Fruit fly (Drosophila melanogaster): ENCODE data around the gene Nnf1b.

Nnf1b gene

dm6 chr2L:810277-810676 is at the start of gene Nnf1b:
Gene Nnf1b, plus strand, starts transcription at chr2L:810577.
- TF ChIP-seq CG8478 (optimal IDR thresholded peaks at IDR 0.05) = no peak
- no peak for TF ChIP-seq usp (GFP tag; optimal IDR thresholded peaks at IDR 0.05)
- no peak for TF ChIP-seq Dll (optimal IDR thresholded peaks at IDR 0.05)
- no peak for TF ChIP-seq psq (optimal IDR thresholded peaks at IDR 0.05)
- TF ChIP-seq pan (optimal IDR thresholded peaks at IDR 0.05) = no peak
- no peak for TF ChIP-seq EcR (GFP tag; optimal IDR thresholded peaks at IDR 0.05)

- TF ChIP-seq usp (GFP tag; optimal IDR thresholded peaks at IDR 0.05) (no peak), psq (optimal IDR thresholded peaks at IDR 0.05) (no peak), Dll (optimal IDR thresholded peaks at IDR 0.05) (no peak), CG8478 (optimal IDR thresholded peaks at IDR 0.05) (no peak), EcR (GFP tag; optimal IDR thresholded peaks at IDR 0.05) (no peak), pan (optimal IDR thresholded peaks at IDR 0.05) (no peak)
Observed at dm6 chr2L:773247-773646, 37.1 kb upstream of the Nnf1b start, which contains the start of gene CG12506. Gene CG12506, plus strand, starts transcription at chr2L:773547.

- TF ChIP-seq EcR (GFP tag; optimal IDR thresholded peaks at IDR 0.05) = no peak
- no peak for TF ChIP-seq usp (GFP tag; optimal IDR thresholded peaks at IDR 0.05)
- no peak for TF ChIP-seq Dll (optimal IDR thresholded peaks at IDR 0.05)
- no peak for TF ChIP-seq pan (optimal IDR thresholded peaks at IDR 0.05)
- TF ChIP-seq psq (optimal IDR thresholded peaks at IDR 0.05) = no peak
- TF ChIP-seq CG8478 (optimal IDR thresholded peaks at IDR 0.05) = no peak
Observed at dm6 chr2L:776236-776635, 34.1 kb upstream of the Nnf1b start, which contains the start of gene CG13946. Gene CG13946, plus strand, starts transcription at chr2L:776536.

dm6 chr2L:779123-779584 is 31.2 kb upstream of the Nnf1b start, which contains the start of gene CG13947:
Gene CG13947, plus strand, starts transcription at chr2L:779173.
- TF ChIP-seq EcR (GFP tag; optimal IDR thresholded peaks at IDR 0.05) = no peak
- TF ChIP-seq psq (optimal IDR thresholded peaks at IDR 0.05) = no peak

dm6 chr2L:780182-780581 is 30.2 kb upstream of the Nnf1b start, which contains the start of gene Gr21a:
Gene Gr21a, plus strand, starts transcription at chr2L:780482.
- TF ChIP-seq CG8478 (optimal IDR thresholded peaks at IDR 0.05) (no peak), EcR (GFP tag; optimal IDR thresholded peaks at IDR 0.05) (no peak), pan (optimal IDR thresholded peaks at IDR 0.05) (no peak)

dm6 chr2L:780851-781250 is 29.5 kb upstream of the Nnf1b start:
- no peak for TF ChIP-seq pan (optimal IDR thresholded peaks at IDR 0.05)
- TF ChIP-seq Dll (optimal IDR thresholded peaks at IDR 0.05) = no peak
- TF ChIP-seq EcR (GFP tag; optimal IDR thresholded peaks at IDR 0.05) = no peak
- no peak for TF ChIP-seq psq (optimal IDR thresholded peaks at IDR 0.05)
- no peak for TF ChIP-seq CG8478 (optimal IDR thresholded peaks at IDR 0.05)
- TF ChIP-seq usp (GFP tag; optimal IDR thresholded peaks at IDR 0.05) = no peak

- TF ChIP-seq pan (optimal IDR thresholded peaks at IDR 0.05) (no peak), CG8478 (optimal IDR thresholded peaks at IDR 0.05) (no peak), usp (GFP tag; optimal IDR thresholded peaks at IDR 0.05) (no peak), psq (optimal IDR thresholded peaks at IDR 0.05) (no peak), EcR (GFP tag; optimal IDR thresholded peaks at IDR 0.05) (no peak), Dll (optimal IDR thresholded peaks at IDR 0.05) (no peak)
Observed at dm6 chr2L:784036-784435, 26.3 kb upstream of the Nnf1b start, which contains the start of gene CG3544. Gene CG3544, plus strand, starts transcription at chr2L:784336.

- no peak for TF ChIP-seq usp (GFP tag; optimal IDR thresholded peaks at IDR 0.05)
- TF ChIP-seq pan (optimal IDR thresholded peaks at IDR 0.05) = no peak
- no peak for TF ChIP-seq Dll (optimal IDR thresholded peaks at IDR 0.05)
- no peak for TF ChIP-seq EcR (GFP tag; optimal IDR thresholded peaks at IDR 0.05)
- TF ChIP-seq CG8478 (optimal IDR thresholded peaks at IDR 0.05) = no peak
- TF ChIP-seq psq (optimal IDR thresholded peaks at IDR 0.05) = no peak
Observed at dm6 chr2L:789966-790365, 20.4 kb upstream of the Nnf1b start.

dm6 chr2L:790698-791097 is 19.7 kb upstream of the Nnf1b start, which contains the start of gene Pkg21D:
Gene Pkg21D, minus strand, starts transcription at chr2L:790798.
- TF ChIP-seq EcR (GFP tag; optimal IDR thresholded peaks at IDR 0.05) = no peak
- TF ChIP-seq psq (optimal IDR thresholded peaks at IDR 0.05) = no peak
- TF ChIP-seq CG8478 (optimal IDR thresholded peaks at IDR 0.05) = no peak
- no peak for TF ChIP-seq usp (GFP tag; optimal IDR thresholded peaks at IDR 0.05)
- TF ChIP-seq pan (optimal IDR thresholded peaks at IDR 0.05) = no peak
- TF ChIP-seq Dll (optimal IDR thresholded peaks at IDR 0.05) = no peak

- no peak for TF ChIP-seq pan (optimal IDR thresholded peaks at IDR 0.05)
- no peak for TF ChIP-seq CG8478 (optimal IDR thresholded peaks at IDR 0.05)
- TF ChIP-seq psq (optimal IDR thresholded peaks at IDR 0.05) = no peak
- TF ChIP-seq Dll (optimal IDR thresholded peaks at IDR 0.05) = no peak
- no peak for TF ChIP-seq usp (GFP tag; optimal IDR thresholded peaks at IDR 0.05)
- TF ChIP-seq EcR (GFP tag; optimal IDR thresholded peaks at IDR 0.05) = no peak
Observed at dm6 chr2L:811405-811804, 1.0 kb downstream of the Nnf1b start, which contains the start of gene Dbp21E2. Gene Dbp21E2, plus strand, starts transcription at chr2L:811584.

dm6 chr2L:815785-816389 is 5.5 kb downstream of the Nnf1b start, which contains the start of the genes Saf6 and Pex12:
Gene Saf6, minus strand, starts transcription at chr2L:815950.
Gene Pex12, plus strand, starts transcription at chr2L:815993.
- TF ChIP-seq pan (optimal IDR thresholded peaks at IDR 0.05) (no peak), Dll (optimal IDR thresholded peaks at IDR 0.05) (no peak), psq (optimal IDR thresholded peaks at IDR 0.05) (no peak), CG8478 (optimal IDR thresholded peaks at IDR 0.05) (no peak)

dm6 chr2L:817850-818249 is 7.5 kb downstream of the Nnf1b start, which contains the start of gene CG15880:
Gene CG15880, minus strand, starts transcription at chr2L:817950.
- no peak for TF ChIP-seq usp (GFP tag; optimal IDR thresholded peaks at IDR 0.05)
- no peak for TF ChIP-seq EcR (GFP tag; optimal IDR thresholded peaks at IDR 0.05)
- TF ChIP-seq CG8478 (optimal IDR thresholded peaks at IDR 0.05) = no peak
- no peak for TF ChIP-seq psq (optimal IDR thresholded peaks at IDR 0.05)
- no peak for TF ChIP-seq Dll (optimal IDR thresholded peaks at IDR 0.05)
- no peak for TF ChIP-seq pan (optimal IDR thresholded peaks at IDR 0.05)

Measured in whole organism.